Worm (Caenorhabditis elegans) whole organism, late embryonic: ENCODE data around the gene T12A7.10.

Experiments used
- ceh-9 ChIP-seq: sonication (generic microtip); optimal IDR thresholded peaks from 2 replicates; lab custom pipeline; 2016; ENCODE audit warnings: mild to moderate bottlenecking, missing genetic modification characterization, inconsistent platforms, missing compliant biosample characterization
- dve-1 ChIP-seq: sonication (generic microtip); optimal IDR thresholded peaks from 2 replicates; lab custom pipeline; 2017; ENCODE audit warnings: antibody characterized with exemption, mild to moderate bottlenecking, missing genetic modification characterization, missing compliant biosample characterization
- fkh-10 ChIP-seq: fragments of 150-350 bp; optimal IDR thresholded peaks from 2 replicates; lab custom pipeline; 2014; ENCODE audit warnings: missing biosample characterization, missing genetic modification reagents, missing genetic modification characterization
- hlh-6 ChIP-seq: sonication (generic microtip); optimal IDR thresholded peaks from 2 replicates; lab custom pipeline; 2016; ENCODE audit warnings: missing genotype, missing genetic modification characterization, missing compliant biosample characterization
- hlh-8 ChIP-seq: sonication (generic microtip); optimal IDR thresholded peaks from 2 replicates; lab custom pipeline; 2016; ENCODE audit warnings: missing genotype, missing genetic modification characterization, missing compliant biosample characterization
- lin-11 ChIP-seq: fragments of 200-800 bp; sonication (Bioruptor generic); optimal IDR thresholded peaks from 2 replicates; lab custom pipeline; 2018; ENCODE audit warnings: mild to moderate bottlenecking, missing genetic modification characterization, missing compliant biosample characterization
- nfya-1 ChIP-seq: sonication (generic microtip); optimal IDR thresholded peaks from 2 replicates; lab custom pipeline; 2017; ENCODE audit warnings: missing genetic modification characterization, mild to moderate bottlenecking, missing compliant biosample characterization, antibody characterized with exemption, moderate library complexity
- npax-4 ChIP-seq: sonication (generic microtip); optimal IDR thresholded peaks from 2 replicates; lab custom pipeline; 2016; ENCODE audit warnings: missing genetic modification characterization, missing compliant biosample characterization
- pag-3 ChIP-seq: sonication (generic microtip); optimal IDR thresholded peaks from 2 replicates; lab custom pipeline; 2016; ENCODE audit warnings: missing compliant biosample characterization, missing genetic modification characterization, borderline replicate concordance
- pha-2 ChIP-seq: sonication (generic microtip); optimal IDR thresholded peaks from 2 replicates; lab custom pipeline; 2017; ENCODE audit warnings: mild to moderate bottlenecking, missing genetic modification characterization, missing compliant biosample characterization
- tbx-2 ChIP-seq: sonication (generic microtip); optimal IDR thresholded peaks from 2 replicates; lab custom pipeline; 2016; ENCODE audit warnings: missing genetic modification characterization, missing compliant biosample characterization
- unc-86 ChIP-seq: sonication (generic microtip); optimal IDR thresholded peaks from 2 replicates; lab custom pipeline; 2016; ENCODE audit warnings: missing genetic modification characterization, missing compliant biosample characterization

- TF ChIP-seq pha-2 (no peak), lin-11 (tag; lab: Kevin White, UChicago) (no peak), fkh-10 (GFP tag; lab: Kevin White, UChicago) (no peak), tbx-2 (tag; lab: Kevin White, UChicago) (no peak), npax-4 (tag; lab: Kevin White, UChicago) (no peak), pag-3 (tag; lab: Kevin White, UChicago) (no peak), unc-86 (no peak), nfya-1 (tag; lab: Kevin White, UChicago) (no peak), ceh-9 (tag; lab: Kevin White, UChicago) (no peak), dve-1 (tag; lab: Kevin White, UChicago) (no peak), hlh-8 (tag; lab: Kevin White, UChicago) (no peak), hlh-6 (tag; lab: Kevin White, UChicago) (no peak)
Observed at ce11 chrIV:11755907-11756306, 1.0 kb upstream of the T12A7.10 start, which contains the start of gene T12A7.9.
